Worm (Caenorhabditis elegans) whole organism, L3 larva: ENCODE measurements around the gene nspe-7.

Source experiments
- R02D3.7 ChIP-seq: fragments of 150-350 bp; optimal IDR thresholded peaks from 2 replicates; lab custom pipeline; 2014; ENCODE audit warnings: missing biosample characterization, missing genetic modification characterization
- ama-1 ChIP-seq: fragments of 150-350 bp; optimal IDR thresholded peaks from 2 replicates; lab custom pipeline; 2018
- ceh-28 ChIP-seq: fragments of 150-350 bp; optimal IDR thresholded peaks from 2 replicates; lab custom pipeline; 2014; ENCODE audit warnings: missing biosample characterization, missing genetic modification reagents, missing genetic modification characterization
- daf-12 ChIP-seq: fragments of 150-350 bp; optimal IDR thresholded peaks from 2 replicates; lab custom pipeline; 2014; ENCODE audit warnings: missing biosample characterization, missing genetic modification reagents, missing genetic modification characterization
- egl-27 ChIP-seq: sonication (generic microtip); optimal IDR thresholded peaks from 4 replicates; lab custom pipeline; 2017; ENCODE audit warnings: missing biosample characterization, missing genetic modification reagents, missing genetic modification characterization
- egl-5 ChIP-seq: fragments of 150-350 bp; optimal IDR thresholded peaks from 2 replicates; lab custom pipeline; 2017; ENCODE audit warnings: missing biosample characterization, missing genetic modification reagents, missing genetic modification characterization, inconsistent platforms
- elt-1 ChIP-seq: fragments of 150-350 bp; optimal IDR thresholded peaks from 2 replicates; lab custom pipeline; 2014; ENCODE audit warnings: missing biosample characterization, missing genetic modification characterization
- elt-2 ChIP-seq: sonication (generic microtip); optimal IDR thresholded peaks from 2 replicates; lab custom pipeline; 2016; ENCODE audit warnings: missing genetic modification reagents, mild to moderate bottlenecking, missing genetic modification characterization, missing compliant biosample characterization
- eor-1 ChIP-seq, 2 experiments: fragments of 150-350 bp; optimal IDR thresholded peaks; 2 replicates each; lab custom pipeline; 2014 to 2018; ENCODE audit warnings: missing biosample characterization in 2 of 2, missing genetic modification characterization in 2 of 2
- fkh-10 ChIP-seq: sonication (generic microtip); optimal IDR thresholded peaks from 2 replicates; lab custom pipeline; 2017; ENCODE audit warnings: missing biosample characterization, missing genetic modification reagents, missing genetic modification characterization
- fos-1 ChIP-seq: fragments of 150-350 bp; optimal IDR thresholded peaks from 2 replicates; lab custom pipeline; 2014; ENCODE audit warnings: missing biosample characterization, missing genetic modification characterization
- hmg-11 ChIP-seq: sonication (generic microtip); optimal IDR thresholded peaks from 2 replicates; lab custom pipeline; 2016; ENCODE audit warnings: missing genetic modification characterization, missing compliant biosample characterization
- jun-1 ChIP-seq: fragments of 150-350 bp; optimal IDR thresholded peaks from 2 replicates; lab custom pipeline; 2014; ENCODE audit warnings: missing biosample characterization, missing genetic modification reagents, missing genetic modification characterization
- lin-15B ChIP-seq: fragments of 150-350 bp; optimal IDR thresholded peaks from 2 replicates; lab custom pipeline; 2014; ENCODE audit warnings: missing biosample characterization, missing genetic modification characterization
- lsy-12 ChIP-seq: sonication (generic microtip); optimal IDR thresholded peaks from 2 replicates; lab custom pipeline; 2016; ENCODE audit warnings: mild to moderate bottlenecking, missing genetic modification characterization, missing compliant biosample characterization
- mdl-1 ChIP-seq: fragments of 150-350 bp; optimal IDR thresholded peaks from 2 replicates; lab custom pipeline; 2014; ENCODE audit warnings: missing biosample characterization, missing genetic modification characterization
- mml-1 ChIP-seq: fragments of 150-350 bp; sonication (generic microtip); optimal IDR thresholded peaks from 3 replicates; lab custom pipeline; 2014; ENCODE audit warnings: missing biosample characterization, missing genetic modification characterization
- nfya-1 ChIP-seq: sonication (generic microtip); optimal IDR thresholded peaks from 2 replicates; lab custom pipeline; 2017; ENCODE audit warnings: missing genetic modification characterization, mild to moderate bottlenecking, missing compliant biosample characterization, antibody characterized with exemption, moderate library complexity; ENCODE audit not compliant: insufficient read depth
- nhr-11 ChIP-seq: fragments of 150-350 bp; optimal IDR thresholded peaks from 2 replicates; lab custom pipeline; 2014; ENCODE audit warnings: missing biosample characterization, missing genetic modification characterization
- nhr-12 ChIP-seq: fragments of 150-350 bp; optimal IDR thresholded peaks from 2 replicates; lab custom pipeline; 2014; ENCODE audit warnings: missing biosample characterization, missing genetic modification characterization
- nhr-23 ChIP-seq: fragments of 150-350 bp; optimal IDR thresholded peaks from 2 replicates; lab custom pipeline; 2014; ENCODE audit warnings: missing biosample characterization, missing genetic modification reagents, missing genetic modification characterization
- nhr-25 ChIP-seq: sonication (generic microtip); optimal IDR thresholded peaks from 2 replicates; lab custom pipeline; 2017; ENCODE audit warnings: missing biosample characterization, missing genetic modification characterization
- nhr-76 ChIP-seq: fragments of 150-350 bp; sonication (generic microtip); optimal IDR thresholded peaks from 5 replicates; lab custom pipeline; 2014; ENCODE audit warnings: missing biosample characterization, missing genetic modification characterization
- pha-4 ChIP-seq: fragments of 150-350 bp; optimal IDR thresholded peaks from 2 replicates; lab custom pipeline; 2014; ENCODE audit warnings: missing biosample characterization, missing genetic modification reagents, missing genetic modification characterization
- pqm-1 ChIP-seq: fragments of 150-350 bp; optimal IDR thresholded peaks from 2 replicates; lab custom pipeline; 2017; ENCODE audit warnings: missing biosample characterization, missing genetic modification characterization, inconsistent platforms
- snpc-4 ChIP-seq: fragments of 150-350 bp; optimal IDR thresholded peaks from 2 replicates; lab custom pipeline; 2014; ENCODE audit warnings: missing biosample characterization, missing genetic modification characterization
- tbx-2 ChIP-seq: sonication (generic microtip); optimal IDR thresholded peaks from 2 replicates; lab custom pipeline; 2016; ENCODE audit warnings: mild to moderate bottlenecking, missing genetic modification characterization, missing compliant biosample characterization
- unc-39 ChIP-seq: sonication (generic microtip); optimal IDR thresholded peaks from 4 replicates; lab custom pipeline; 2017; ENCODE audit warnings: missing biosample characterization, missing genetic modification characterization
- unc-62 ChIP-seq: fragments of 150-350 bp; sonication (generic microtip); optimal IDR thresholded peaks from 4 replicates; lab custom pipeline; 2014; ENCODE audit warnings: missing biosample characterization, missing genetic modification reagents, missing genetic modification characterization
- ztf-11 ChIP-seq: fragments of 150-350 bp; optimal IDR thresholded peaks from 2 replicates; lab custom pipeline; 2014; ENCODE audit warnings: missing biosample characterization, missing genetic modification characterization
- ztf-4 ChIP-seq: fragments of 150-350 bp; optimal IDR thresholded peaks from 2 replicates; lab custom pipeline; 2014; ENCODE audit warnings: missing biosample characterization, missing genetic modification characterization

Gene nspe-7

ce11 chrII:12626887-12627286 lies at the start of gene nspe-7:
nspe-7 (plus strand) TSS chrII:12627187.
- TF ChIP-seq snpc-4 (tag; lab: Kevin White, UChicago): no peak
- no peak for TF ChIP-seq nhr-25 (tag; lab: Kevin White, UChicago)
- TF ChIP-seq nhr-11 (tag; lab: Kevin White, UChicago): no peak
- TF ChIP-seq nhr-12 (tag; lab: Kevin White, UChicago): no peak
- TF ChIP-seq nhr-23 (tag; lab: Kevin White, UChicago): no peak
- TF ChIP-seq lin-15B (tag; lab: Kevin White, UChicago): no peak
- no peak for TF ChIP-seq jun-1 (tag; lab: Kevin White, UChicago)
- TF ChIP-seq fos-1: no peak
- no peak for TF ChIP-seq R02D3.7 (tag; lab: Kevin White, UChicago)
- no peak for TF ChIP-seq mdl-1 (tag; lab: Kevin White, UChicago)

ce11 chrII:12577754-12578153 lies 49.2 kb upstream of the nspe-7 start, which contains the start of gene clec-8:
clec-8 (minus strand) TSS chrII:12578061.
- TF ChIP-seq fkh-10 (GFP tag; lab: Kevin White, UChicago) (no peak), pqm-1 (tag; lab: Kevin White, UChicago) (peak; percentile 74), egl-27 (tag; lab: Kevin White, UChicago) (no peak), ama-1 (lab: Kevin White, UChicago) (no peak), ceh-28 (tag; lab: Kevin White, UChicago) (peak; percentile 27), nhr-23 (tag; lab: Kevin White, UChicago) (no peak), hmg-11 (tag; lab: Kevin White, UChicago) (no peak), lsy-12 (no peak), unc-39 (tag; lab: Kevin White, UChicago) (no peak), snpc-4 (tag; lab: Kevin White, UChicago) (no peak), elt-1 (tag; lab: Kevin White, UChicago) (no peak), ztf-11 (tag; lab: Kevin White, UChicago) (no peak), elt-2 (tag; lab: Kevin White, UChicago) (peak; percentile 74), mml-1 (tag; lab: Kevin White, UChicago) (no peak), jun-1 (tag; lab: Kevin White, UChicago) (no peak), ztf-4 (tag; lab: Kevin White, UChicago) (no peak), fos-1 (no peak), eor-1 (tag; optimal IDR thresholded peaks at IDR 0.05; lab: Kevin White, UChicago) (no peak), R02D3.7 (tag; lab: Kevin White, UChicago) (no peak), tbx-2 (no peak), nhr-76 (tag; lab: Kevin White, UChicago) (no peak)
- TF ChIP-seq, all 47 proteins: peak for 3

- TF ChIP-seq pqm-1 (tag; lab: Kevin White, UChicago): peak; percentile 63
- no peak for TF ChIP-seq fkh-10 (GFP tag; lab: Kevin White, UChicago)
- TF ChIP-seq elt-2 (tag; lab: Kevin White, UChicago): peak; percentile 31
- TF ChIP-seq daf-12: no peak
- no peak for TF ChIP-seq egl-27 (tag; lab: Kevin White, UChicago)
- no peak for TF ChIP-seq R02D3.7 (tag; lab: Kevin White, UChicago)
Measured at ce11 chrII:12580952-12581351, 46.0 kb upstream of the nspe-7 start, which contains the start of gene clec-4. clec-4 (minus strand) TSS chrII:12581113.

- peak; percentile 81 for TF ChIP-seq lin-15B (tag; lab: Kevin White, UChicago)
- TF ChIP-seq unc-62: no peak
- peak; percentile 37 for TF ChIP-seq egl-5 (tag; lab: Kevin White, UChicago)
- TF ChIP-seq ceh-28 (tag; lab: Kevin White, UChicago): peak; percentile 78
- TF ChIP-seq mdl-1 (tag; lab: Kevin White, UChicago): no peak
- peak; percentile 5 for TF ChIP-seq elt-2 (tag; lab: Kevin White, UChicago)
- peak; percentile 46 for TF ChIP-seq nfya-1 (tag; lab: Kevin White, UChicago)
- TF ChIP-seq pha-4 (tag; lab: Kevin White, UChicago): peak; percentile 23
- peak; percentile 43 for TF ChIP-seq hmg-11 (tag; lab: Kevin White, UChicago)
- peak; percentile 56 for TF ChIP-seq nhr-25 (tag; lab: Kevin White, UChicago)
- peak; percentile 0 for TF ChIP-seq nhr-23 (tag; lab: Kevin White, UChicago)
Measured at ce11 chrII:12603667-12604621, 23.0 kb upstream of the nspe-7 start, which contains the start of the genes ceh-100 and lips-15. ceh-100 (minus strand) TSS chrII:12603680. lips-15 (plus strand) TSS chrII:12604386.
